Fruit fly (Drosophila melanogaster) whole organism, wandering third instar larva: ENCODE measurements around the gene CG13901.

Experiments
- CG9705 ChIP-seq: fragments of 200-800 bp; sonication (Bioruptor generic); optimal IDR thresholded peaks from 2 replicates; lab custom pipeline; 2018; ENCODE audit warnings: missing biosample characterization, mild to moderate bottlenecking, missing genetic modification characterization
- Dfd ChIP-seq: fragments of >200 bp; optimal IDR thresholded peaks from 2 replicates; lab custom pipeline; 2017; ENCODE audit warnings: missing biosample characterization, missing genetic modification characterization
- GATAd ChIP-seq: sonication (Bioruptor generic); optimal IDR thresholded peaks from 2 replicates; lab custom pipeline; 2016; ENCODE audit warnings: missing biosample characterization, missing genetic modification characterization
- Jra ChIP-seq: sonication (Bioruptor generic); optimal IDR thresholded peaks from 2 replicates; lab custom pipeline; 2016; ENCODE audit warnings: missing biosample characterization, missing genetic modification characterization
- N ChIP-seq: fragments of >200 bp; optimal IDR thresholded peaks from 2 replicates; lab custom pipeline; 2018; ENCODE audit warnings: missing biosample characterization, missing external identifiers, missing genetic modification characterization
- OdsH ChIP-seq: fragments of 200-800 bp; sonication (Bioruptor generic); optimal IDR thresholded peaks from 2 replicates; lab custom pipeline; 2016; ENCODE audit warnings: missing biosample characterization, mild to moderate bottlenecking, missing genetic modification characterization
- Vsx2 ChIP-seq: fragments of 200-300, 225-300 bp; sonication (Bioruptor generic); optimal IDR thresholded peaks from 2 replicates; lab custom pipeline; 2018; ENCODE audit warnings: missing biosample characterization, missing genetic modification characterization; ENCODE audit not compliant: partially characterized antibody
- br ChIP-seq: fragments of 200-800 bp; sonication (Bioruptor generic); optimal IDR thresholded peaks from 2 replicates; lab custom pipeline; 2016; ENCODE audit warnings: missing biosample characterization, missing genetic modification characterization
- brk ChIP-seq: fragments of 200-800 bp; sonication (Bioruptor generic); optimal IDR thresholded peaks from 2 replicates; lab custom pipeline; 2016; ENCODE audit warnings: missing biosample characterization, mild to moderate bottlenecking, missing genetic modification characterization
- dmrt93B ChIP-seq: fragments of 200-800 bp; sonication (Bioruptor generic); optimal IDR thresholded peaks from 2 replicates; lab custom pipeline; 2018; ENCODE audit warnings: missing biosample characterization, mild to moderate bottlenecking, missing genetic modification characterization
- dsf ChIP-seq: sonication (Bioruptor generic); optimal IDR thresholded peaks from 2 replicates; lab custom pipeline; 2016; ENCODE audit warnings: missing biosample characterization, missing genetic modification characterization, borderline replicate concordance
- h ChIP-seq: fragments of 200-800 bp; sonication (Bioruptor generic); optimal IDR thresholded peaks from 3 replicates; lab custom pipeline; 2016; ENCODE audit warnings: missing biosample characterization, mild to moderate bottlenecking, missing genetic modification characterization
- pan ChIP-seq: fragments of >200 bp; optimal IDR thresholded peaks from 2 replicates; lab custom pipeline; 2017
- rgr ChIP-seq: fragments of 200-800 bp; sonication (Bioruptor generic); optimal IDR thresholded peaks from 3 replicates; lab custom pipeline; 2016; ENCODE audit warnings: missing biosample characterization, mild to moderate bottlenecking, missing genetic modification characterization

DNA sequence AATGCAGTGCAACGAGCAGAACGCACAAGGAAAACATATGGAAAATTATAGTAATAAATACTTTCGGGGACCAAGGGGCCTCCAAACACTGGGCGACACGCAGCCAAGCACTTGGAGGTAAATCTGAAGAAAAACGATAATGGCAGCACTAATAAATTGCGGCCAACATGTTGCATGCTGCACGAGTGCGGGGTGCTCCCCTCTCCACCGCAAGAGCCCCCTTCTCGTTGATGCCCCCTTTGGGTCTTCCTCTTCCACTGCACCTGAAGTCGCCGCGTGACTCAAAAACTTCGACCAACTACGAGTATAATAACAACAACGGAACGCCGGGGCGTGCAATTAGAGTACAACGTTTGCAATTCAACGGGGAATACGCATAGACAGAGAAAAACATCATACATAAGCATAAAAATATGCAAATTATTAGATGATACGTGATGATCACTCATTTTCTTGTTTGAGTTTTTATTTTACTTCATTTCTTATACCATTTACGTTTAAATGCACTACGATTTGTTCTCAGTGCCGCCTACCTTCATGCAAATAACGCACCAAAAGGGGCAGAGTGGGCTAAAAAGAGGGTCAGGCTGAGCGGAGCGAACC lies 35.7 kb downstream of the CG13901 start:
- TF ChIP-seq dsf (GFP tag; lab: Kevin White, UChicago), result no peak
- TF ChIP-seq dmrt93B (GFP tag; lab: Kevin White, UChicago), result peak; percentile 65
- peak; percentile 62 for TF ChIP-seq CG9705
- peak; percentile 13 for TF ChIP-seq Jra (GFP tag; lab: Kevin White, UChicago)
- peak; percentile 72 for TF ChIP-seq rgr (GFP tag; lab: Kevin White, UChicago)
- TF ChIP-seq Vsx2 (GFP tag; lab: Kevin White, UChicago), result no peak
- no peak for TF ChIP-seq GATAd (GFP tag; lab: Kevin White, UChicago)
- TF ChIP-seq pan, result no peak
- peak; percentile 76 for TF ChIP-seq h (GFP tag; lab: Kevin White, UChicago)
- peak; percentile 65 for TF ChIP-seq br (GFP tag; lab: Kevin White, UChicago)
- TF ChIP-seq Dfd (GFP tag; lab: Kevin White, UChicago), result no peak
- TF ChIP-seq OdsH (GFP tag; lab: Kevin White, UChicago), result peak; percentile 77
- TF ChIP-seq N (GFP tag; lab: Kevin White, UChicago), result no peak
- TF ChIP-seq brk, result peak; percentile 7
